In the genomic region with DNA sequence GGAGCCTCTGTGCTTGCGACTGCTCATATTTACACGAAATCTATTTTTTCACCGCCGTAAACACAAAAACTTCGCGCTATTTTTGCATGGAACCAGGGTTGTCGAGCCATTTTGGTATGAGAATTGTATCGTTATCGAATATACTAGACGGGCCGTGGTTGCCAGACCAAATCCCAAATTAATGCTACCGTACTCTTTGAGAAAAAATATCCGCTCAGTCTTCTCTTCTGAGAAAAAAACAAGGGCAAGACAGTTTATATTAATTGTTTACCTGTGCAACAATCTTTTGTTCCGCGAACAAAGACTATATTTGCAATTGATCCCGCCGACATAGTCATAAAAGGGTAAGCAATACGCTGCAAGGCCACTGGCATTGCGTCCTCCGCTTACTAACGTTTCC, we compare ENCODE assay signal across 1 fruit fly cellular context.
TF ChIP-seq lines count a peak whose summit lies in the region.

A gene (minus strand): TSS at position 95 of the 400 bp plus-strand sequence.
A gene (plus strand): TSS at position 176 of the 400 bp plus-strand sequence.

TF ChIP-seq in whole organism, embryonic, 481 proteins besides CTCF, POLR2A, EP300 and RAD21 (continued from another document and continues in another):
- no peak for TF ChIP-seq stc (GFP tag; IDR thresholded peaks at IDR 0.05; lab: Robert Waterston, UW)
- no peak for TF ChIP-seq CG1792 (GFP tag; optimal IDR thresholded peaks at IDR 0.05; lab: Kevin White, UChicago)
- peak; percentile 5 for TF ChIP-seq CG12391 (tag; optimal IDR thresholded peaks at IDR 0.05; lab: Kevin White, UChicago)
- peak; percentile 46; the same call in 1 of the 3 replicates for TF ChIP-seq HLH4C (GFP tag; IDR thresholded peaks at IDR 0.05; lab: Robert Waterston, UW; ENCODE audit: partially characterized antibody)
- peak; percentile 76 for TF ChIP-seq Med (GFP tag; lab: Kevin White, UChicago)
- TF ChIP-seq CG8281 (tag; optimal IDR thresholded peaks at IDR 0.05; lab: Kevin White, UChicago), result no peak
- peak; percentile 79 for TF ChIP-seq pros (GFP tag; optimal IDR thresholded peaks at IDR 0.05; lab: Kevin White, UChicago)
- TF ChIP-seq unc-4 (GFP tag; IDR thresholded peaks at IDR 0.05; lab: Robert Waterston, UW; ENCODE audit: partially characterized antibody), result no peak
- TF ChIP-seq da (GFP tag; optimal IDR thresholded peaks at IDR 0.05; lab: Kevin White, UChicago), result no peak
- no peak for TF ChIP-seq CG10366 (GFP tag; IDR thresholded peaks at IDR 0.05; lab: Robert Waterston, UW)
- TF ChIP-seq sc (optimal IDR thresholded peaks at IDR 0.05; lab: Kevin White, UChicago), result no peak
- no peak for TF ChIP-seq sc (GFP tag; optimal IDR thresholded peaks at IDR 0.05; lab: Kevin White, UChicago)
- no peak for TF ChIP-seq ara (GFP tag; IDR thresholded peaks at IDR 0.05; lab: Robert Waterston, UW)
- no peak for TF ChIP-seq CG12071 (GFP tag; optimal IDR thresholded peaks at IDR 0.05; lab: Kevin White, UChicago)
- TF ChIP-seq org-1 (GFP tag; optimal IDR thresholded peaks at IDR 0.05; lab: Kevin White, UChicago), result no peak
- TF ChIP-seq sug (tag; optimal IDR thresholded peaks at IDR 0.05; lab: Kevin White, UChicago), result no peak
- no peak for TF ChIP-seq Hr39 (optimal IDR thresholded peaks at IDR 0.05; lab: Kevin White, UChicago)
- peak; percentile 60 for TF ChIP-seq Opbp (GFP tag; IDR thresholded peaks at IDR 0.05; lab: Robert Waterston, UW; ENCODE audit: partially characterized antibody)
- no peak for TF ChIP-seq CG16779 (GFP tag; IDR thresholded peaks at IDR 0.05; lab: Robert Waterston, UW)
- TF ChIP-seq luna (GFP tag; optimal IDR thresholded peaks at IDR 0.05; lab: Kevin White, UChicago), result no peak
- TF ChIP-seq H15 (GFP tag; IDR thresholded peaks at IDR 0.05; lab: Robert Waterston, UW), result no peak
- TF ChIP-seq hkb (optimal IDR thresholded peaks at IDR 0.05; lab: Kevin White, UChicago), result peak; percentile 49
- TF ChIP-seq hkb (GFP tag; IDR thresholded peaks at IDR 0.05; lab: Robert Waterston, UW), result no peak; the same call in 1 of the 2 replicates
- TF ChIP-seq CG34376 (GFP tag; optimal IDR thresholded peaks at IDR 0.05; lab: Kevin White, UChicago), result peak; percentile 1
- TF ChIP-seq Doc2 (GFP tag; IDR thresholded peaks at IDR 0.05; lab: Robert Waterston, UW), result no peak
- TF ChIP-seq ttk (GFP tag; IDR thresholded peaks at IDR 0.05; lab: Robert Waterston, UW), result no peak
- no peak for TF ChIP-seq Abd-B (GFP tag; optimal IDR thresholded peaks at IDR 0.05; lab: Kevin White, UChicago)
- no peak for TF ChIP-seq CG30403 (GFP tag; optimal IDR thresholded peaks at IDR 0.05; lab: Kevin White, UChicago)
- TF ChIP-seq CG8478 (optimal IDR thresholded peaks at IDR 0.05; lab: Kevin White, UChicago), result no peak
- no peak for TF ChIP-seq ase (GFP tag; IDR thresholded peaks at IDR 0.05; lab: Robert Waterston, UW)
- TF ChIP-seq Optix (GFP tag; IDR thresholded peaks at IDR 0.05; lab: Robert Waterston, UW), result no peak
- no peak for TF ChIP-seq ab (GFP tag; optimal IDR thresholded peaks at IDR 0.05; lab: Kevin White, UChicago)
- TF ChIP-seq CG12942 (GFP tag; optimal IDR thresholded peaks at IDR 0.05; lab: Kevin White, UChicago), result no peak
- no peak for TF ChIP-seq CG1647 (GFP tag; optimal IDR thresholded peaks at IDR 0.05; lab: Kevin White, UChicago)
- no peak for TF ChIP-seq CG6175 (GFP tag; IDR thresholded peaks at IDR 0.05; lab: Robert Waterston, UW)
- no peak for TF ChIP-seq CG2678 (tag; optimal IDR thresholded peaks at IDR 0.05; lab: Kevin White, UChicago)
- no peak for TF ChIP-seq cas (GFP tag; IDR thresholded peaks at IDR 0.05; lab: Robert Waterston, UW)
- TF ChIP-seq CG11398 (GFP tag; optimal IDR thresholded peaks at IDR 0.05; lab: Kevin White, UChicago), result no peak
- no peak for TF ChIP-seq oc (tag; optimal IDR thresholded peaks at IDR 0.05; lab: Kevin White, UChicago)
- no peak for TF ChIP-seq Camta (GFP tag; optimal IDR thresholded peaks at IDR 0.05; lab: Kevin White, UChicago)
- TF ChIP-seq Neu2 (GFP tag; optimal IDR thresholded peaks at IDR 0.05; lab: Kevin White, UChicago; ENCODE audit: borderline replicate concordance), result no peak
- TF ChIP-seq CG8290 (GFP tag; optimal IDR thresholded peaks at IDR 0.05; lab: Kevin White, UChicago), result peak; percentile 11
- TF ChIP-seq CG8290 (tag; optimal IDR thresholded peaks at IDR 0.05; lab: Kevin White, UChicago), result peak in 1 of 2 experiments; percentile 64
- no peak for TF ChIP-seq CkIIα-i1 (GFP tag; IDR thresholded peaks at IDR 0.05; lab: Robert Waterston, UW)
- no peak for TF ChIP-seq CG32772 (GFP tag; IDR thresholded peaks at IDR 0.05; lab: Robert Waterston, UW)
- no peak for TF ChIP-seq CG5953 (GFP tag; IDR thresholded peaks at IDR 0.05; lab: Robert Waterston, UW)
- no peak for TF ChIP-seq CG15269 (tag; optimal IDR thresholded peaks at IDR 0.05; lab: Kevin White, UChicago)
- TF ChIP-seq CG15479 (GFP tag; optimal IDR thresholded peaks at IDR 0.05; lab: Kevin White, UChicago), result no peak
- no peak for TF ChIP-seq Gsc (GFP tag; IDR thresholded peaks at IDR 0.05; lab: Robert Waterston, UW)
- TF ChIP-seq CG15073 (GFP tag; optimal IDR thresholded peaks at IDR 0.05; lab: Kevin White, UChicago), result no peak
- no peak; the same call in 2 of the 3 replicates for TF ChIP-seq CG2199 (GFP tag; IDR thresholded peaks at IDR 0.05; lab: Robert Waterston, UW)
- TF ChIP-seq inv (GFP tag; IDR thresholded peaks at IDR 0.05; lab: Robert Waterston, UW; ENCODE audit: partially characterized antibody), result no peak
- no peak for TF ChIP-seq ham (GFP tag; IDR thresholded peaks at IDR 0.05; lab: Robert Waterston, UW)
- TF ChIP-seq nerfin-1 (tag; optimal IDR thresholded peaks at IDR 0.05; lab: Kevin White, UChicago), result peak; percentile 33
- no peak for TF ChIP-seq BtbVII (GFP tag; optimal IDR thresholded peaks at IDR 0.05; lab: Kevin White, UChicago)
- no peak for TF ChIP-seq ac (GFP tag; optimal IDR thresholded peaks at IDR 0.05; lab: Kevin White, UChicago)
- TF ChIP-seq CG6791 (GFP tag; IDR thresholded peaks at IDR 0.05; lab: Robert Waterston, UW; ENCODE audit: partially characterized antibody), result peak; percentile 36; the same call in 1 of the 3 replicates
- no peak for TF ChIP-seq fu2 (GFP tag; optimal IDR thresholded peaks at IDR 0.05; lab: Kevin White, UChicago)
- TF ChIP-seq Atf6 (GFP tag; IDR thresholded peaks at IDR 0.05; lab: Robert Waterston, UW), result no peak
- TF ChIP-seq E2f1 (GFP tag; IDR thresholded peaks at IDR 0.05; lab: Robert Waterston, UW), result peak; percentile 27; the same call in 1 of the 2 replicates
- TF ChIP-seq gsb-n (tag; optimal IDR thresholded peaks at IDR 0.05; lab: Kevin White, UChicago), result no peak
- TF ChIP-seq CG18619 (GFP tag; optimal IDR thresholded peaks at IDR 0.05; lab: Kevin White, UChicago), result no peak
- TF ChIP-seq slbo (GFP tag; IDR thresholded peaks at IDR 0.05; lab: Robert Waterston, UW), result no peak
- TF ChIP-seq grn (GFP tag; optimal IDR thresholded peaks at IDR 0.05; lab: Kevin White, UChicago), result no peak
- no peak for TF ChIP-seq chinmo (GFP tag; IDR thresholded peaks at IDR 0.05; lab: Robert Waterston, UW; ENCODE audit: partially characterized antibody)
- no peak for TF ChIP-seq gro (GFP tag; optimal IDR thresholded peaks at IDR 0.05; lab: Kevin White, UChicago)
- no peak for TF ChIP-seq CG13775 (GFP tag; optimal IDR thresholded peaks at IDR 0.05; lab: Kevin White, UChicago)
- no peak for TF ChIP-seq onecut (GFP tag; IDR thresholded peaks at IDR 0.05; lab: Robert Waterston, UW)
- TF ChIP-seq Hey (tag; optimal IDR thresholded peaks at IDR 0.05; lab: Kevin White, UChicago), result no peak
- TF ChIP-seq fd96Cb (tag; optimal IDR thresholded peaks at IDR 0.05; lab: Kevin White, UChicago), result no peak
- no peak for TF ChIP-seq Fer2 (tag; optimal IDR thresholded peaks at IDR 0.05; lab: Kevin White, UChicago)
- no peak for TF ChIP-seq CG10543 (GFP tag; optimal IDR thresholded peaks at IDR 0.05; lab: Kevin White, UChicago)
- TF ChIP-seq CrebB (tag; optimal IDR thresholded peaks at IDR 0.05; lab: Kevin White, UChicago), result no peak
- no peak for TF ChIP-seq CG4328 (GFP tag; optimal IDR thresholded peaks at IDR 0.05; lab: Kevin White, UChicago)
- no peak for TF ChIP-seq Hmx (GFP tag; optimal IDR thresholded peaks at IDR 0.05; lab: Kevin White, UChicago)
- no peak for TF ChIP-seq HLHmδ (GFP tag; optimal IDR thresholded peaks at IDR 0.05; lab: Kevin White, UChicago)
- no peak for TF ChIP-seq jing (GFP tag; optimal IDR thresholded peaks at IDR 0.05; lab: Kevin White, UChicago)
- no peak for TF ChIP-seq hb (GFP tag; IDR thresholded peaks at IDR 0.05; lab: Robert Waterston, UW; ENCODE audit: partially characterized antibody)
- TF ChIP-seq TFAM (GFP tag; optimal IDR thresholded peaks at IDR 0.05; lab: Kevin White, UChicago), result no peak
- no peak for TF ChIP-seq C15 (GFP tag; IDR thresholded peaks at IDR 0.05; lab: Robert Waterston, UW)
- no peak for TF ChIP-seq CG6254 (GFP tag; optimal IDR thresholded peaks at IDR 0.05; lab: Kevin White, UChicago)
- no peak for TF ChIP-seq CG17912 (GFP tag; optimal IDR thresholded peaks at IDR 0.05; lab: Kevin White, UChicago)
- no peak for TF ChIP-seq eyg (GFP tag; optimal IDR thresholded peaks at IDR 0.05; lab: Kevin White, UChicago)
- no peak for TF ChIP-seq Xrp1 (GFP tag; IDR thresholded peaks at IDR 0.05; lab: Robert Waterston, UW)
- TF ChIP-seq CG8388 (GFP tag; optimal IDR thresholded peaks at IDR 0.05; lab: Kevin White, UChicago), result no peak
- no peak for TF ChIP-seq Ssrp (tag; optimal IDR thresholded peaks at IDR 0.05; lab: Kevin White, UChicago)
- no peak for TF ChIP-seq Elba2 (GFP tag; optimal IDR thresholded peaks at IDR 0.05; lab: Kevin White, UChicago)
- TF ChIP-seq CG17612 (GFP tag; IDR thresholded peaks at IDR 0.05; lab: Robert Waterston, UW), result no peak
- no peak for TF ChIP-seq sens-2 (GFP tag; IDR thresholded peaks at IDR 0.05; lab: Robert Waterston, UW)
- TF ChIP-seq exex (tag; optimal IDR thresholded peaks at IDR 0.05; lab: Kevin White, UChicago), result no peak
- no peak for TF ChIP-seq zfh1 (GFP tag; IDR thresholded peaks at IDR 0.05; lab: Robert Waterston, UW)
- TF ChIP-seq CG17385 (GFP tag; optimal IDR thresholded peaks at IDR 0.05; lab: Kevin White, UChicago), result no peak
- no peak for TF ChIP-seq cg (GFP tag; optimal IDR thresholded peaks at IDR 0.05; lab: Kevin White, UChicago)
- no peak for TF ChIP-seq pnt (GFP tag; optimal IDR thresholded peaks at IDR 0.05; lab: Kevin White, UChicago)
- TF ChIP-seq Kr (GFP tag; optimal IDR thresholded peaks at IDR 0.05; lab: Kevin White, UChicago), result no peak
- TF ChIP-seq Hsf (GFP tag; optimal IDR thresholded peaks at IDR 0.05; lab: Kevin White, UChicago), result no peak
- TF ChIP-seq jumu (GFP tag; optimal IDR thresholded peaks at IDR 0.05; lab: Kevin White, UChicago), result no peak
- no peak for TF ChIP-seq Vsx1 (GFP tag; optimal IDR thresholded peaks at IDR 0.05; lab: Kevin White, UChicago)
- TF ChIP-seq CG15011 (GFP tag; optimal IDR thresholded peaks at IDR 0.05; lab: Kevin White, UChicago), result no peak
- TF ChIP-seq CG13296 (GFP tag; optimal IDR thresholded peaks at IDR 0.05; lab: Kevin White, UChicago), result no peak
- peak; percentile 56 for TF ChIP-seq Dip3 (GFP tag; optimal IDR thresholded peaks at IDR 0.05; lab: Kevin White, UChicago)
- no peak for TF ChIP-seq br (optimal IDR thresholded peaks at IDR 0.05; lab: Kevin White, UChicago)
- no peak for TF ChIP-seq CG12299 (tag; optimal IDR thresholded peaks at IDR 0.05; lab: Kevin White, UChicago)
- peak; percentile 26 for TF ChIP-seq CG33213 (GFP tag; optimal IDR thresholded peaks at IDR 0.05; lab: Kevin White, UChicago)
- TF ChIP-seq D (optimal IDR thresholded peaks at IDR 0.05; lab: Kevin White, UChicago), result peak; percentile 65
- TF ChIP-seq D (GFP tag; optimal IDR thresholded peaks at IDR 0.05; lab: Kevin White, UChicago), result no peak
- TF ChIP-seq E2f2 (GFP tag; IDR thresholded peaks at IDR 0.05; lab: Robert Waterston, UW), result peak; percentile 91
- no peak for TF ChIP-seq Ptx1 (GFP tag; IDR thresholded peaks at IDR 0.05; lab: Robert Waterston, UW)
- no peak for TF ChIP-seq CG8765 (GFP tag; IDR thresholded peaks at IDR 0.05; lab: Robert Waterston, UW)
- TF ChIP-seq CG9932 (GFP tag; IDR thresholded peaks at IDR 0.05; lab: Robert Waterston, UW), result no peak
- TF ChIP-seq nmo (GFP tag; optimal IDR thresholded peaks at IDR 0.05; lab: Kevin White, UChicago), result peak; percentile 37
- TF ChIP-seq p53 (GFP tag; optimal IDR thresholded peaks at IDR 0.05; lab: Kevin White, UChicago), result peak; percentile 16
- peak; percentile 71 for TF ChIP-seq CG30020 (tag; optimal IDR thresholded peaks at IDR 0.05; lab: Kevin White, UChicago)
- no peak for TF ChIP-seq toy (GFP tag; IDR thresholded peaks at IDR 0.05; lab: Robert Waterston, UW)
- TF ChIP-seq Sox100B (GFP tag; optimal IDR thresholded peaks at IDR 0.05; lab: Kevin White, UChicago), result no peak
- TF ChIP-seq CG4707 (GFP tag; optimal IDR thresholded peaks at IDR 0.05; lab: Kevin White, UChicago), result no peak
- TF ChIP-seq dati (GFP tag; IDR thresholded peaks at IDR 0.05; lab: Robert Waterston, UW), result no peak
- TF ChIP-seq trem (tag; optimal IDR thresholded peaks at IDR 0.05; lab: Kevin White, UChicago), result peak; percentile 66
- 0 out of 3 replicates have a peak, but pooled peaks have one; percentile 39 for TF ChIP-seq CG7963 (GFP tag; IDR thresholded peaks at IDR 0.05; lab: Robert Waterston, UW; ENCODE audit: partially characterized antibody)
- TF ChIP-seq cwo (GFP tag; optimal IDR thresholded peaks at IDR 0.05; lab: Kevin White, UChicago), result no peak
- peak; percentile 36 for TF ChIP-seq Nf-YC (tag; optimal IDR thresholded peaks at IDR 0.05; lab: Kevin White, UChicago)
- peak; percentile 60 for TF ChIP-seq CG2116 (GFP tag; optimal IDR thresholded peaks at IDR 0.05; lab: Kevin White, UChicago)
- no peak for TF ChIP-seq CG13424 (tag; optimal IDR thresholded peaks at IDR 0.05; lab: Kevin White, UChicago)
- TF ChIP-seq CG18764 (GFP tag; optimal IDR thresholded peaks at IDR 0.05; lab: Kevin White, UChicago), result no peak
- TF ChIP-seq Jarid2 (GFP tag; optimal IDR thresholded peaks at IDR 0.05; lab: Kevin White, UChicago), result peak; percentile 49
- TF ChIP-seq CG1602 (GFP tag; optimal IDR thresholded peaks at IDR 0.05; lab: Kevin White, UChicago), result no peak
- no peak for TF ChIP-seq Oaz (GFP tag; IDR thresholded peaks at IDR 0.05; lab: Robert Waterston, UW)
- no peak for TF ChIP-seq CG32767 (GFP tag; IDR thresholded peaks at IDR 0.05; lab: Robert Waterston, UW)
- no peak for TF ChIP-seq psq (GFP tag; optimal IDR thresholded peaks at IDR 0.05; lab: Kevin White, UChicago)
- no peak for TF ChIP-seq CG10321 (GFP tag; IDR thresholded peaks at IDR 0.05; lab: Robert Waterston, UW)
- no peak for TF ChIP-seq sqz (GFP tag; optimal IDR thresholded peaks at IDR 0.05; lab: Kevin White, UChicago)
- TF ChIP-seq sim (GFP tag; IDR thresholded peaks at IDR 0.05; lab: Robert Waterston, UW), result no peak
- no peak for TF ChIP-seq esg (GFP tag; conservative IDR thresholded peaks at IDR 0.05; lab: Robert Waterston, UW)
